Worm (Caenorhabditis elegans): ENCODE data around the gene str-97.

- TF ChIP-seq nhr-237 (tag; optimal IDR thresholded peaks at IDR 0.05) (no peak), nhr-77 (tag; optimal IDR thresholded peaks at IDR 0.05) (no peak), fkh-10 (GFP tag; optimal IDR thresholded peaks at IDR 0.05) (no peak), nhr-67 (tag; optimal IDR thresholded peaks at IDR 0.05) (no peak)
Measured at ce11 chrV:16114237-16114636, 40.8 kb downstream of the str-97 start, which contains the start of gene srxa-16.

Measured in whole organism, L3 larva.